Fruit fly (Drosophila melanogaster): ENCODE results near the gene CG6276.
A peak's percentile ranks its signal among the peaks of the same experiment; 100 is the strongest.

The CG6276 gene

dm6 chr3R:15320747-15321085, 847 bp upstream of the CG6276 start, which contains the start of gene ear:
ear (plus strand) TSS chr3R:15320756.
- TF ChIP-seq gfzf (GFP tag; optimal IDR thresholded peaks at IDR 0.05) (peak; percentile 81), Dll (GFP tag; IDR thresholded peaks at IDR 0.05; ENCODE audit: partially characterized antibody) (0 out of 4 replicates have a peak, but pooled peaks have one; percentile 25), CG8478 (optimal IDR thresholded peaks at IDR 0.05) (no peak), Sry-β (GFP tag; optimal IDR thresholded peaks at IDR 0.05) (no peak), CG14014 (GFP tag; IDR thresholded peaks at IDR 0.05) (no peak), CG9932 (GFP tag; IDR thresholded peaks at IDR 0.05) (no peak), cad (GFP tag; optimal IDR thresholded peaks at IDR 0.05) (no peak), disco-r (GFP tag; optimal IDR thresholded peaks at IDR 0.05) (no peak), MESR4 (GFP tag; optimal IDR thresholded peaks at IDR 0.05) (peak; percentile 87), Sin3A (optimal IDR thresholded peaks at IDR 0.05) (peak; percentile 0), CG15073 (GFP tag; optimal IDR thresholded peaks at IDR 0.05) (no peak), CG7928 (GFP tag; optimal IDR thresholded peaks at IDR 0.05) (no peak), CG9797 (GFP tag; optimal IDR thresholded peaks at IDR 0.05) (peak; percentile 40), crol (GFP tag; IDR thresholded peaks at IDR 0.05) (no peak), ken (GFP tag; IDR thresholded peaks at IDR 0.05) (no peak), ac (GFP tag; optimal IDR thresholded peaks at IDR 0.05) (no peak), ind (GFP tag; optimal IDR thresholded peaks at IDR 0.05) (no peak), Ptx1 (GFP tag; IDR thresholded peaks at IDR 0.05) (no peak), CG2199 (GFP tag; IDR thresholded peaks at IDR 0.05) (no peak), pzg (GFP tag; optimal IDR thresholded peaks at IDR 0.05) (peak; percentile 50), CG10274 (GFP tag; optimal IDR thresholded peaks at IDR 0.05) (no peak), danr (GFP tag; IDR thresholded peaks at IDR 0.05) (no peak), CG10543 (GFP tag; optimal IDR thresholded peaks at IDR 0.05) (no peak), bigmax (GFP tag; optimal IDR thresholded peaks at IDR 0.05) (no peak), MBD-R2 (GFP tag; IDR thresholded peaks at IDR 0.05) (peak; percentile 48), ems (GFP tag; optimal IDR thresholded peaks at IDR 0.05) (no peak), CG12391 (tag; optimal IDR thresholded peaks at IDR 0.05) (no peak), CG8359 (GFP tag; optimal IDR thresholded peaks at IDR 0.05; ENCODE audit: borderline replicate concordance) (no peak), Dip2 (GFP tag; IDR thresholded peaks at IDR 0.05) (no peak), MTF-1 (GFP tag; optimal IDR thresholded peaks at IDR 0.05; ENCODE audit: borderline replicate concordance) (no peak), CG13424 (tag; optimal IDR thresholded peaks at IDR 0.05) (no peak), gem (tag; optimal IDR thresholded peaks at IDR 0.05) (no peak), eyg (GFP tag; optimal IDR thresholded peaks at IDR 0.05) (no peak), CG4617 (GFP tag; optimal IDR thresholded peaks at IDR 0.05; ENCODE audit: borderline replicate concordance) (peak; percentile 82), CG17186 (GFP tag; optimal IDR thresholded peaks at IDR 0.05) (peak; percentile 55), unpg (GFP tag; optimal IDR thresholded peaks at IDR 0.05) (no peak), Med (GFP tag) (peak; percentile 11), CG34224 (GFP tag; IDR thresholded peaks at IDR 0.05; ENCODE audit: partially characterized antibody) (no peak), H15 (GFP tag; IDR thresholded peaks at IDR 0.05) (no peak), lab (GFP tag; optimal IDR thresholded peaks at IDR 0.05) (no peak), bbx (GFP tag; IDR thresholded peaks at IDR 0.05; ENCODE audit: partially characterized antibody) (0 out of 2 replicates have a peak, but pooled peaks have one; percentile 7), ATbp (GFP tag; optimal IDR thresholded peaks at IDR 0.05) (no peak), CG16813 (GFP tag; IDR thresholded peaks at IDR 0.05; ENCODE audit: partially characterized antibody) (no peak), h (optimal IDR thresholded peaks at IDR 0.05) (no peak), CG6683 (GFP tag; optimal IDR thresholded peaks at IDR 0.05) (no peak), lola (GFP tag; optimal IDR thresholded peaks at IDR 0.05) (no peak), Dek (tag; optimal IDR thresholded peaks at IDR 0.05) (no peak), Dfd (GFP tag; optimal IDR thresholded peaks at IDR 0.05) (no peak)

All from whole organism, embryonic.